Worm (Caenorhabditis elegans): ENCODE data around the gene C09E7.11.

ce11 chrIII:6577159-6577558 lies 46.0 kb downstream of the C09E7.11 start:
- TF ChIP-seq ceh-79 (tag; optimal IDR thresholded peaks at IDR 0.05) (no peak), F37B4.10 (GFP tag; IDR thresholded peaks at IDR 0.05) (no peak), ama-1 (optimal IDR thresholded peaks at IDR 0.05) (no peak), ama-1 (GFP tag; optimal IDR thresholded peaks at IDR 0.05) (no peak), sea-2 (GFP tag; IDR thresholded peaks at IDR 0.05) (no peak), attf-6 (GFP tag; IDR thresholded peaks at IDR 0.05) (no peak), snpc-4 (GFP tag; optimal IDR thresholded peaks at IDR 0.05) (no peak), snpc-4 (tag; optimal IDR thresholded peaks at IDR 0.05) (no peak), pha-4 (tag; optimal IDR thresholded peaks at IDR 0.05) (no peak), hmg-1.2 (GFP tag; IDR thresholded peaks at IDR 0.05) (no peak; the same call in 1 of the 2 replicates), efl-1 (GFP tag; optimal IDR thresholded peaks at IDR 0.05) (no peak), B0019.2 (GFP tag; conservative IDR thresholded peaks at IDR 0.05) (no peak), dpl-1 (GFP tag; optimal IDR thresholded peaks at IDR 0.05) (no peak), let-607 (tag; optimal IDR thresholded peaks at IDR 0.05) (no peak), akir-1 (GFP tag; optimal IDR thresholded peaks at IDR 0.05) (no peak)
